Fruit fly (Drosophila melanogaster) whole organism, embryonic: ENCODE measurements around the gene Swip-1.

ENCODE experiments used
- CG12769 ChIP-seq: fragments of 200-800 bp; sonication (Bioruptor generic); optimal IDR thresholded peaks from 2 replicates; lab custom pipeline; 2019; ENCODE audit warnings: missing biosample characterization, mild to moderate bottlenecking, missing genetic modification characterization, moderate library complexity
- CG15479 ChIP-seq: fragments of 200-800 bp; sonication (Bioruptor generic); optimal IDR thresholded peaks from 3 replicates; lab custom pipeline; 2019; ENCODE audit warnings: missing biosample characterization, mild to moderate bottlenecking, missing genetic modification characterization, moderate library complexity
- CG3407 ChIP-seq: fragments of 200-800 bp; sonication (Bioruptor generic); optimal IDR thresholded peaks from 2 replicates; lab custom pipeline; 2018; ENCODE audit warnings: missing biosample characterization, mild to moderate bottlenecking, missing genetic modification characterization
- CG4404 ChIP-seq: fragments of 200-800 bp; sonication (Bioruptor generic); IDR thresholded peaks from 2 replicates; pipeline ENCODE4 v1.3.6; 2022; ENCODE audit warnings: missing biosample characterization, missing genetic modification characterization
- CG9609 ChIP-seq: fragments of 200-800 bp; sonication (Bioruptor generic); optimal IDR thresholded peaks from 3 replicates; lab custom pipeline; 2016; ENCODE audit warnings: missing biosample characterization, missing genetic modification characterization
- Hr78 ChIP-seq, 2 experiments: fragments of 200-800 bp in 1 of 2; fragments of >200 bp in 1 of 2; sonication (Bioruptor generic) in 1 of 2; optimal IDR thresholded peaks; 2 replicates each; lab custom pipeline; 2017 to 2019; ENCODE audit warnings: missing biosample characterization in 2 of 2, missing genetic modification characterization in 2 of 2, mild to moderate bottlenecking in 1 of 2, moderate library complexity in 1 of 2
- Mes4 ChIP-seq: fragments of 200-800 bp; sonication (Bioruptor generic); optimal IDR thresholded peaks from 2 replicates; lab custom pipeline; 2016; ENCODE audit warnings: missing biosample characterization, missing genetic modification characterization
- Trl ChIP-seq, 3 experiments: fragments of >200 bp in 2 of 3; fragments of 200-800 bp in 1 of 3; sonication (Bioruptor generic) in 1 of 3; optimal IDR thresholded peaks; 2 replicates in 1 of 3; 3 replicates in 2 of 3; lab custom pipeline; 2016 to 2017; ENCODE audit warnings: missing biosample characterization in 1 of 3, missing genetic modification characterization in 1 of 3
- crc ChIP-seq: fragments of 200-800 bp; sonication (Bioruptor generic); optimal IDR thresholded peaks from 2 replicates; lab custom pipeline; 2016; ENCODE audit warnings: missing biosample characterization, missing genetic modification characterization
- gem ChIP-seq: fragments of 200-800 bp; sonication (Bioruptor generic); optimal IDR thresholded peaks from 2 replicates; lab custom pipeline; 2019; ENCODE audit warnings: missing biosample characterization, mild to moderate bottlenecking, missing genetic modification characterization, moderate library complexity
- org-1 ChIP-seq: fragments of 200-800 bp; sonication (Bioruptor generic); optimal IDR thresholded peaks from 2 replicates; lab custom pipeline; 2017; ENCODE audit warnings: missing biosample characterization, missing genetic modification characterization
- phol ChIP-seq: fragments of 200-800 bp; sonication (Bioruptor generic); optimal IDR thresholded peaks from 3 replicates; lab custom pipeline; 2018; ENCODE audit warnings: missing biosample characterization, mild to moderate bottlenecking, missing genetic modification characterization, moderate library complexity
- psq ChIP-seq: fragments of 200-800 bp; sonication (Bioruptor generic); optimal IDR thresholded peaks from 2 replicates; lab custom pipeline; 2017; ENCODE audit warnings: missing biosample characterization, missing genetic modification characterization
- toy ChIP-seq: fragments of 200-800 bp; sonication (Bioruptor generic); IDR thresholded peaks from 2 replicates; pipeline ENCODE4 v1.3.6; 2022; ENCODE audit warnings: missing biosample characterization, missing genetic modification characterization

DNA sequence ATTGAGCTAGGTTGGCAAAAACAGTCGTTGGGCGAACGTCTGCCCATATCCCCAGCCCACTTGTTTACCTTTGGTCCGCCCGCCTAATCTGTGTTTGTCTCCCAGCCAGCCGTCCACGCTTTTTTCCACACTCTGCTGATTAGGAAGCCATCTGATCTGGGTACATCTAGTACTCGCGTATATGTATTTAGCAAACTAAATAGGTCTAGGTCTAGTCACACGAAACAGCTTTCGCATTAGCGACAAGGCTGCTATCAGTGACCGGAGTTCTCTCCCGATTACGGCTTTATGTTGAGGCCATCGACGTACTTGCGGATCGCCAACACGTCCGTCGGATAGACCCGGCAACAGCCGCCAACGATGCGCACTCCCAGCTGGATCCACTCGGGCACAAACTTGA is 31.4 kb downstream of the Swip-1 start:
- no peak for TF ChIP-seq CG12769 (tag; lab: Kevin White, UChicago)
- TF ChIP-seq crc (GFP tag; lab: Kevin White, UChicago): no peak
- TF ChIP-seq Hr78 (GFP tag; optimal IDR thresholded peaks at IDR 0.05; lab: Kevin White, UChicago): no peak
- TF ChIP-seq CG4404: no peak
- no peak for TF ChIP-seq Trl (optimal IDR thresholded peaks at IDR 0.05; lab: Kevin White, UChicago)
- no peak for TF ChIP-seq Trl (GFP tag; optimal IDR thresholded peaks at IDR 0.05; lab: Kevin White, UChicago)
- no peak for TF ChIP-seq Mes4 (GFP tag; lab: Kevin White, UChicago)
- no peak for TF ChIP-seq CG9609 (GFP tag; lab: Kevin White, UChicago)
- no peak for TF ChIP-seq psq (GFP tag; lab: Kevin White, UChicago)
- TF ChIP-seq toy (GFP tag; lab: Robert Waterston, UW): no peak
- no peak for TF ChIP-seq phol (tag; lab: Kevin White, UChicago)
- TF ChIP-seq CG15479 (GFP tag; lab: Kevin White, UChicago): no peak
- TF ChIP-seq CG3407 (GFP tag; lab: Kevin White, UChicago): no peak
- TF ChIP-seq org-1 (GFP tag; lab: Kevin White, UChicago): no peak
- TF ChIP-seq gem (tag; lab: Kevin White, UChicago): no peak
